Worm (Caenorhabditis elegans) whole organism, late embryonic: Measurements from ENCODE around the gene F14H3.3.

Experiments
- C08G9.2 ChIP-seq: sonication (generic microtip); optimal IDR thresholded peaks from 2 replicates; lab custom pipeline; 2016; ENCODE audit warnings: mild to moderate bottlenecking, missing genetic modification characterization, moderate library complexity, missing compliant biosample characterization
- C38D4.7 ChIP-seq: fragments of 200-800 bp; sonication (Bioruptor generic); optimal IDR thresholded peaks from 2 replicates; lab custom pipeline; 2018; ENCODE audit warnings: mild to moderate bottlenecking, missing genetic modification characterization, moderate library complexity, missing compliant biosample characterization
- F13H6.1 ChIP-seq: sonication (generic microtip); optimal IDR thresholded peaks from 2 replicates; lab custom pipeline; 2016; ENCODE audit warnings: missing genetic modification characterization, missing compliant biosample characterization
- K02D7.2 ChIP-seq: sonication (generic microtip); optimal IDR thresholded peaks from 2 replicates; lab custom pipeline; 2017; ENCODE audit warnings: mild to moderate bottlenecking, missing genetic modification characterization, missing compliant biosample characterization
- T23F11.4 ChIP-seq: fragments of 200-800 bp; sonication (Bioruptor generic); optimal IDR thresholded peaks from 2 replicates; lab custom pipeline; 2018; ENCODE audit warnings: mild to moderate bottlenecking, missing genetic modification characterization, missing compliant biosample characterization
- ahr-1 ChIP-seq: sonication (generic microtip); optimal IDR thresholded peaks from 2 replicates; lab custom pipeline; 2016; ENCODE audit warnings: missing genetic modification characterization, missing compliant biosample characterization
- ama-1 ChIP-seq: fragments of 150-350 bp; optimal IDR thresholded peaks from 2 replicates; lab custom pipeline; 2014
- ceh-18 ChIP-seq: sonication (generic microtip); optimal IDR thresholded peaks from 2 replicates; lab custom pipeline; 2016; ENCODE audit warnings: missing genetic modification characterization, missing compliant biosample characterization
- ceh-2 ChIP-seq: sonication (generic microtip); optimal IDR thresholded peaks from 2 replicates; lab custom pipeline; 2016; ENCODE audit warnings: missing genotype, missing genetic modification characterization, missing compliant biosample characterization
- ceh-22 ChIP-seq: sonication (generic microtip); optimal IDR thresholded peaks from 2 replicates; lab custom pipeline; 2017; ENCODE audit warnings: missing biosample characterization, missing genetic modification characterization
- ceh-24 ChIP-seq: sonication (generic microtip); optimal IDR thresholded peaks from 2 replicates; lab custom pipeline; 2016; ENCODE audit warnings: mild to moderate bottlenecking, missing genetic modification characterization, missing compliant biosample characterization
- ceh-30 ChIP-seq: fragments of 150-350 bp; optimal IDR thresholded peaks from 2 replicates; lab custom pipeline; 2014; ENCODE audit warnings: missing biosample characterization, missing genetic modification characterization
- ceh-34 ChIP-seq: sonication (generic microtip); optimal IDR thresholded peaks from 2 replicates; lab custom pipeline; 2016; ENCODE audit warnings: mild to moderate bottlenecking, missing genetic modification characterization, missing compliant biosample characterization
- ceh-45 ChIP-seq: fragments of 200-800 bp; sonication (Bioruptor generic); IDR thresholded peaks from 2 replicates; pipeline ENCODE4 v1.3.6; 2022; ENCODE audit warnings: missing genetic modification reagents, missing genetic modification characterization, missing compliant biosample characterization
- che-1 ChIP-seq: sonication (generic microtip); optimal IDR thresholded peaks from 2 replicates; lab custom pipeline; 2016; ENCODE audit warnings: mild to moderate bottlenecking, missing genetic modification characterization, missing compliant biosample characterization
- dve-1 ChIP-seq: sonication (generic microtip); optimal IDR thresholded peaks from 2 replicates; lab custom pipeline; 2017; ENCODE audit warnings: antibody characterized with exemption, mild to moderate bottlenecking, missing genetic modification characterization, missing compliant biosample characterization
- elt-2 ChIP-seq: sonication (generic microtip); optimal IDR thresholded peaks from 2 replicates; lab custom pipeline; 2016; ENCODE audit warnings: missing genetic modification reagents, missing genetic modification characterization, missing compliant biosample characterization
- ets-4 ChIP-seq: sonication (generic microtip); optimal IDR thresholded peaks from 2 replicates; lab custom pipeline; 2016; ENCODE audit warnings: missing genetic modification characterization, missing compliant biosample characterization
- fax-1 ChIP-seq: sonication (generic microtip); optimal IDR thresholded peaks from 2 replicates; lab custom pipeline; 2016; ENCODE audit warnings: missing genotype, missing genetic modification characterization, missing compliant biosample characterization
- hlh-13 ChIP-seq: fragments of 200-800 bp; sonication (Bioruptor generic); optimal IDR thresholded peaks from 2 replicates; lab custom pipeline; 2018; ENCODE audit warnings: mild to moderate bottlenecking, missing genetic modification characterization, missing compliant biosample characterization
- hlh-8 ChIP-seq: sonication (generic microtip); optimal IDR thresholded peaks from 2 replicates; lab custom pipeline; 2016; ENCODE audit warnings: missing genotype, missing genetic modification characterization, missing compliant biosample characterization
- lim-6 ChIP-seq: sonication (generic microtip); optimal IDR thresholded peaks from 2 replicates; lab custom pipeline; 2016; ENCODE audit warnings: missing genetic modification characterization, missing compliant biosample characterization
- lin-11 ChIP-seq: fragments of 200-800 bp; sonication (Bioruptor generic); optimal IDR thresholded peaks from 2 replicates; lab custom pipeline; 2018; ENCODE audit warnings: mild to moderate bottlenecking, missing genetic modification characterization, missing compliant biosample characterization
- madf-2 ChIP-seq: sonication (generic microtip); optimal IDR thresholded peaks from 2 replicates; lab custom pipeline; 2017; ENCODE audit warnings: missing genetic modification characterization, missing compliant biosample characterization
- nfya-1 ChIP-seq: sonication (generic microtip); optimal IDR thresholded peaks from 2 replicates; lab custom pipeline; 2017; ENCODE audit warnings: missing genetic modification characterization, mild to moderate bottlenecking, missing compliant biosample characterization, antibody characterized with exemption, moderate library complexity
- nhr-232 ChIP-seq: sonication (generic microtip); optimal IDR thresholded peaks from 2 replicates; lab custom pipeline; 2016; ENCODE audit warnings: missing genetic modification characterization, missing compliant biosample characterization
- npax-4 ChIP-seq: sonication (generic microtip); optimal IDR thresholded peaks from 2 replicates; lab custom pipeline; 2016; ENCODE audit warnings: missing genetic modification characterization, missing compliant biosample characterization
- pax-1 ChIP-seq: fragments of 150-350 bp; optimal IDR thresholded peaks from 2 replicates; lab custom pipeline; 2014; ENCODE audit warnings: missing biosample characterization, missing genetic modification characterization
- pha-4 ChIP-seq: fragments of 150-350 bp; optimal IDR thresholded peaks from 2 replicates; lab custom pipeline; 2018; ENCODE audit warnings: missing biosample characterization, missing genetic modification reagents, missing genetic modification characterization
- pqm-1 ChIP-seq: sonication (generic microtip); optimal IDR thresholded peaks from 2 replicates; lab custom pipeline; 2016; ENCODE audit warnings: missing genetic modification characterization, missing compliant biosample characterization
- rnt-1 ChIP-seq: sonication (generic microtip); optimal IDR thresholded peaks from 2 replicates; lab custom pipeline; 2016; ENCODE audit warnings: missing genetic modification characterization, missing compliant biosample characterization
- sdc-2 ChIP-seq: sonication (generic microtip); optimal IDR thresholded peaks from 2 replicates; lab custom pipeline; 2016; ENCODE audit warnings: missing genotype, missing genetic modification characterization, missing compliant biosample characterization
- sox-2 ChIP-seq: fragments of 200-800 bp; sonication (Bioruptor generic); IDR thresholded peaks from 2 replicates; pipeline ENCODE4 v1.3.6; 2022; ENCODE audit warnings: missing genetic modification reagents, missing genetic modification characterization, missing compliant biosample characterization
- sox-4 ChIP-seq: sonication (generic microtip); optimal IDR thresholded peaks from 2 replicates; lab custom pipeline; 2017; ENCODE audit warnings: mild to moderate bottlenecking, missing genetic modification characterization, inconsistent platforms, missing compliant biosample characterization
- syd-9 ChIP-seq: sonication (generic microtip); optimal IDR thresholded peaks from 2 replicates; lab custom pipeline; 2016; ENCODE audit warnings: mild to moderate bottlenecking, missing genetic modification characterization, moderate library complexity, missing compliant biosample characterization
- unc-3 ChIP-seq, 2 experiments: fragments of 200-800 bp in 1 of 2; sonication (Bioruptor generic) in 1 of 2; sonication (generic microtip) in 1 of 2; conservative IDR thresholded peaks in 1 of 2; optimal IDR thresholded peaks in 1 of 2; 2 replicates each; pipeline versions ENCODE4 v1.3.6 to Lab custom; 2016 to 2022; ENCODE audit warnings: missing compliant biosample characterization in 2 of 2, missing genetic modification characterization in 2 of 2, missing genetic modification reagents in 1 of 2
- unc-55 ChIP-seq: sonication (generic microtip); optimal IDR thresholded peaks from 2 replicates; lab custom pipeline; 2017; ENCODE audit warnings: missing biosample characterization, missing genetic modification reagents, missing genetic modification characterization
- unc-86 ChIP-seq: sonication (generic microtip); optimal IDR thresholded peaks from 2 replicates; lab custom pipeline; 2016; ENCODE audit warnings: missing genetic modification characterization, missing compliant biosample characterization
- zip-5 ChIP-seq: sonication (generic microtip); optimal IDR thresholded peaks from 2 replicates; lab custom pipeline; 2016; ENCODE audit warnings: missing genetic modification characterization, missing compliant biosample characterization
- ztf-16 ChIP-seq: sonication (generic microtip); optimal IDR thresholded peaks from 2 replicates; lab custom pipeline; 2017; ENCODE audit warnings: missing genetic modification characterization, missing compliant biosample characterization

F14H3.3 gene

DNA sequence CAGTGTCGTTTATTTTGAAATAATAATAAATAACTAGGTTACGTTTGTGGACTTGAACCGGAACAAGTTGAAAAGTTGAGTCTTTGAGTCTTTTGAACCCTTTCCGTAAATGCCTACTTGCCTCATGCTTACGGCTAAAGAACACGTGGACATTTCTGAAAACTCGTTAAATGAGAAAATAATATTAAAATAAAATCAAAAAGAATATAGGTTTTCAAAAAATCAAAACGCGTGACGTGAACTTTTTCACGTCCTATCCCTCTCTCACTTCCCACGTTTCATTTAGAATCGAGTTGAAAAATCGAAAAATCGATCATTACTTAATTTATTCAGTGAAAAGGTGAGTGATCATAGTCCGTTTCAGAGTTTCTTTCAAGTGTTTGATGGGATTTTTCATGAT lies 4.1 kb downstream of the F14H3.3 start, which contains the start of gene best-12:
TSS of gene best-12 (plus strand) at position 301 of the 400 bp plus-strand sequence.
- TF ChIP-seq rnt-1 (tag; lab: Kevin White, UChicago), result no peak
- TF ChIP-seq ets-4 (tag; lab: Kevin White, UChicago), result no peak
- no peak for TF ChIP-seq zip-5 (tag; lab: Kevin White, UChicago)
- no peak for TF ChIP-seq ceh-30 (tag; lab: Kevin White, UChicago)
- TF ChIP-seq pqm-1 (tag; lab: Kevin White, UChicago), result no peak
- no peak for TF ChIP-seq elt-2
- no peak for TF ChIP-seq che-1
- TF ChIP-seq C38D4.7 (GFP tag; lab: Kevin White, UChicago), result no peak
- no peak for TF ChIP-seq C08G9.2 (tag; lab: Kevin White, UChicago)
- no peak for TF ChIP-seq lin-11 (tag; lab: Kevin White, UChicago)
- no peak for TF ChIP-seq ceh-2 (tag; lab: Kevin White, UChicago)
- no peak for TF ChIP-seq ceh-34 (tag; lab: Kevin White, UChicago)
- TF ChIP-seq K02D7.2 (tag; lab: Kevin White, UChicago), result no peak
- TF ChIP-seq unc-55, result no peak
- TF ChIP-seq ceh-22 (tag; lab: Kevin White, UChicago), result no peak
- no peak for TF ChIP-seq npax-4 (tag; lab: Kevin White, UChicago)
- TF ChIP-seq sdc-2 (tag; lab: Kevin White, UChicago), result no peak
- no peak for TF ChIP-seq ztf-16 (tag; lab: Kevin White, UChicago)
- no peak for TF ChIP-seq ceh-45 (GFP tag; lab: Robert Waterston, UW)

DNA sequence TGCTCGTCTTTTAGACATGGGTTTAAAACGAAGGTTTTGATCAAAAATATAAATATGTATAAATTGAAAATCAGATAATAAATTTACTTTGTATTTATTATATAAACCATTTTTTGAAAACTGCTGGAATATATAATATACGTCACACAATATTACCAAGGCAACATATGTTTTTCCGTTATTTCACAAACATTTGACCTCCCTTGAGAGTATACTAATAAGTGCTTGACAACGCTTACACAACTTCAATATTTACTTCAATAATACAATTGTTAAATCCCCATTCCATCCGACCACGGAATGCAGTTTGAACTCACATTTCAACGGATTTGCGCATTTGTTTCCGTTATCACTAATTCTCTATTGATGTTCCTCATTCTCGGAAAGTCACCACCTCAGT lies 5.8 kb downstream of the F14H3.3 start, which contains the start of gene str-198:
TSS of gene str-198 (plus strand) at position 301 of the 400 bp plus-strand sequence.
- TF ChIP-seq ahr-1 (tag; lab: Kevin White, UChicago) (no peak), hlh-13 (no peak), C08G9.2 (tag; lab: Kevin White, UChicago) (no peak), syd-9 (tag; lab: Kevin White, UChicago) (no peak), K02D7.2 (tag; lab: Kevin White, UChicago) (no peak), ama-1 (lab: Kevin White, UChicago) (no peak), pax-1 (tag; lab: Kevin White, UChicago) (no peak), ztf-16 (tag; lab: Kevin White, UChicago) (no peak), sox-4 (no peak), hlh-8 (no peak), lim-6 (no peak), zip-5 (tag; lab: Kevin White, UChicago) (no peak), ceh-24 (tag; lab: Kevin White, UChicago) (no peak), pha-4 (no peak), unc-3 (GFP tag; conservative IDR thresholded peaks at IDR 0.05; lab: Robert Waterston, UW) (no peak), unc-3 (tag; optimal IDR thresholded peaks at IDR 0.05; lab: Kevin White, UChicago) (no peak), dve-1 (tag; lab: Kevin White, UChicago) (no peak), T23F11.4 (GFP tag; lab: Kevin White, UChicago) (no peak), F13H6.1 (no peak), madf-2 (tag; lab: Kevin White, UChicago) (no peak), nfya-1 (tag; lab: Kevin White, UChicago) (no peak)

DNA sequence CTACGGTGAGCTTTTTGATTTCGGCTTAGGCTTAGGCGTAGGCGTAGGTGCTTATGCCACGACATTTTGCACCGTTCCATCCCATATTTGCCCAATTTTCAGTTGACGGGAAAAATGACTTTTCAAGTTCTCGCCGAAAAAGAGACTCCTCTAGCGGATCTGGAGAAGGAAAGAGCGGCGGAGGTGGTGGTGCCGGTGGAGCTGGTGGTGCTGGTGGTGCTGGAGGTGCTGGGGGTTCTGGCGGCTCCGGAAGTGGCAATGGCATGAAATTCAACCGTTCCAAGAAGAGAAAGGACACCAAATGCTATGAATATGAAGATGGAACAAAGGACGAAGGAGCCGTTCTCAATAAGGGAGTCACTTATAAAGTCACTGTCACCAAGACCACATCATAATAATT lies 6.2 kb downstream of the F14H3.3 start:
- no peak for TF ChIP-seq dve-1 (tag; lab: Kevin White, UChicago)
- no peak for TF ChIP-seq K02D7.2 (tag; lab: Kevin White, UChicago)
- no peak for TF ChIP-seq fax-1 (tag; lab: Kevin White, UChicago)
- no peak for TF ChIP-seq sox-2 (GFP tag; lab: Robert Waterston, UW)
- no peak for TF ChIP-seq nhr-232 (tag; lab: Kevin White, UChicago)
- TF ChIP-seq ceh-22 (tag; lab: Kevin White, UChicago), result no peak
- TF ChIP-seq unc-86 (tag; lab: Kevin White, UChicago), result no peak
- no peak for TF ChIP-seq rnt-1 (tag; lab: Kevin White, UChicago)
- TF ChIP-seq elt-2, result no peak
- no peak for TF ChIP-seq ceh-18 (tag; lab: Kevin White, UChicago)
- TF ChIP-seq ama-1 (lab: Kevin White, UChicago), result no peak
- TF ChIP-seq, all 69 proteins: peak for 0
